Fruit fly (Drosophila melanogaster): ENCODE results near the gene CG42813.

The CG42813 gene

dm6 chr3R:27218814-27219213 is 9.5 kb downstream of the CG42813 start:
- TF ChIP-seq CG13894 (tag; optimal IDR thresholded peaks at IDR 0.05) = peak; percentile 50
- no peak for TF ChIP-seq tup (GFP tag; optimal IDR thresholded peaks at IDR 0.05)
- TF ChIP-seq CG17385 (GFP tag; optimal IDR thresholded peaks at IDR 0.05) = peak; percentile 30
- TF ChIP-seq crol (GFP tag; IDR thresholded peaks at IDR 0.05) = no peak
- TF ChIP-seq croc (GFP tag; conservative IDR thresholded peaks at IDR 0.05) = no peak
- TF ChIP-seq CG8089 (GFP tag; optimal IDR thresholded peaks at IDR 0.05) = no peak
- TF ChIP-seq CG14441 (GFP tag; IDR thresholded peaks at IDR 0.05) = no peak
- no peak for TF ChIP-seq CG13624 (GFP tag; optimal IDR thresholded peaks at IDR 0.05)
- TF ChIP-seq Med (GFP tag) = no peak
- TF ChIP-seq CG15514 (GFP tag; optimal IDR thresholded peaks at IDR 0.05) = no peak
- no peak for TF ChIP-seq unpg (GFP tag; optimal IDR thresholded peaks at IDR 0.05)
- peak; percentile 39 for TF ChIP-seq cg (GFP tag; optimal IDR thresholded peaks at IDR 0.05)
- no peak for TF ChIP-seq CG12219 (GFP tag; optimal IDR thresholded peaks at IDR 0.05)
- TF ChIP-seq ATbp (GFP tag; optimal IDR thresholded peaks at IDR 0.05) = no peak
- TF ChIP-seq CG9932 (GFP tag; IDR thresholded peaks at IDR 0.05) = no peak
- TF ChIP-seq CG6813 (GFP tag; optimal IDR thresholded peaks at IDR 0.05) = no peak
- TF ChIP-seq CG7928 (GFP tag; optimal IDR thresholded peaks at IDR 0.05) = no peak
- no peak for TF ChIP-seq Dp (GFP tag; optimal IDR thresholded peaks at IDR 0.05)
- TF ChIP-seq Rx (GFP tag; IDR thresholded peaks at IDR 0.05) = no peak
- no peak for TF ChIP-seq Blimp-1 (GFP tag; optimal IDR thresholded peaks at IDR 0.05)
- TF ChIP-seq Rfx (GFP tag; IDR thresholded peaks at IDR 0.05) = no peak
- no peak for TF ChIP-seq shn (GFP tag; optimal IDR thresholded peaks at IDR 0.05)
- no peak for TF ChIP-seq CG11093 (GFP tag; IDR thresholded peaks at IDR 0.05)
- TF ChIP-seq zf30C (GFP tag; optimal IDR thresholded peaks at IDR 0.05) = no peak
- TF ChIP-seq CG15269 (tag; optimal IDR thresholded peaks at IDR 0.05) = peak; percentile 52
- TF ChIP-seq CG17361 (GFP tag; IDR thresholded peaks at IDR 0.05) = no peak
- no peak for TF ChIP-seq CG31441 (GFP tag; IDR thresholded peaks at IDR 0.05)
- no peak for TF ChIP-seq lov (optimal IDR thresholded peaks at IDR 0.05)
- TF ChIP-seq lov (GFP tag; IDR thresholded peaks at IDR 0.05) = no peak
- peak; percentile 46 for TF ChIP-seq kni (GFP tag; optimal IDR thresholded peaks at IDR 0.05)
- no peak for TF ChIP-seq ab (GFP tag; optimal IDR thresholded peaks at IDR 0.05)

dm6 chr3R:27218288-27218687 is 10.1 kb downstream of the CG42813 start:
- no peak for TF ChIP-seq CG2116 (GFP tag; optimal IDR thresholded peaks at IDR 0.05)
- peak; percentile 57 for TF ChIP-seq sens (GFP tag)
- TF ChIP-seq BEAF-32 (GFP tag; optimal IDR thresholded peaks at IDR 0.05) = peak; percentile 3
- TF ChIP-seq fd3F (GFP tag; optimal IDR thresholded peaks at IDR 0.05) = no peak
- no peak for TF ChIP-seq ssp (GFP tag; IDR thresholded peaks at IDR 0.05)

dm6 chr3R:27217465-27218059 is 10.8 kb downstream of the CG42813 start:
- peak; percentile 39 for TF ChIP-seq gem (tag; optimal IDR thresholded peaks at IDR 0.05)
- TF ChIP-seq CG6689 (GFP tag; IDR thresholded peaks at IDR 0.05) = 0 out of 2 replicates have a peak, but pooled peaks have one; percentile 7
- 0 out of 3 replicates have a peak, but pooled peaks have one; percentile 30 for TF ChIP-seq CG17361 (GFP tag; IDR thresholded peaks at IDR 0.05)
- no peak for TF ChIP-seq Dek (tag; optimal IDR thresholded peaks at IDR 0.05)
- peak; percentile 3 for TF ChIP-seq gsb-n (tag; optimal IDR thresholded peaks at IDR 0.05)
- peak; percentile 26 for TF ChIP-seq phol (tag; optimal IDR thresholded peaks at IDR 0.05)
- TF ChIP-seq CG2678 (tag; optimal IDR thresholded peaks at IDR 0.05) = peak; percentile 17
- no peak for TF ChIP-seq CG4617 (GFP tag; optimal IDR thresholded peaks at IDR 0.05; ENCODE audit: borderline replicate concordance)
- TF ChIP-seq gfzf (GFP tag; optimal IDR thresholded peaks at IDR 0.05) = no peak
- peak; percentile 18; the same call in 1 of the 2 replicates for TF ChIP-seq Xrp1 (GFP tag; IDR thresholded peaks at IDR 0.05)
- no peak for TF ChIP-seq Fer1 (GFP tag; optimal IDR thresholded peaks at IDR 0.05)
- TF ChIP-seq Mad (GFP tag; optimal IDR thresholded peaks at IDR 0.05) = no peak
- TF ChIP-seq E2f2 (GFP tag; IDR thresholded peaks at IDR 0.05) = no peak
- peak; percentile 41 for TF ChIP-seq CG5180 (GFP tag; optimal IDR thresholded peaks at IDR 0.05)
- TF ChIP-seq CG14710 (tag; optimal IDR thresholded peaks at IDR 0.05) = peak; percentile 17
